Fruit fly (Drosophila melanogaster) whole organism, embryonic: ENCODE results near the gene Mtr3.

Source experiments
- Antp ChIP-seq: fragments of 200-800 bp; sonication (Bioruptor generic); optimal IDR thresholded peaks from 3 replicates; lab custom pipeline; 2016; ENCODE audit warnings: missing biosample characterization, missing genetic modification characterization
- CG10267 ChIP-seq: fragments of 200-800 bp; sonication (Bioruptor generic); optimal IDR thresholded peaks from 2 replicates; lab custom pipeline; 2018; ENCODE audit warnings: missing biosample characterization, mild to moderate bottlenecking, missing genetic modification characterization, moderate library complexity
- CG10366 ChIP-seq: fragments of 200-800 bp; sonication (Bioruptor generic); IDR thresholded peaks from 2 replicates; pipeline ENCODE4 v1.3.6; 2022; ENCODE audit warnings: missing biosample characterization, missing genetic modification characterization
- CG11695 ChIP-seq: fragments of 200-800 bp; sonication (Bioruptor generic); IDR thresholded peaks from 3 replicates; pipeline ENCODE4 v1.3.6; 2022; ENCODE audit warnings: missing biosample characterization, missing genetic modification characterization
- CG11723 ChIP-seq: fragments of 200-800 bp; sonication (Bioruptor generic); optimal IDR thresholded peaks from 2 replicates; lab custom pipeline; 2017; ENCODE audit warnings: missing biosample characterization, mild to moderate bottlenecking, missing genetic modification characterization
- CG13123 ChIP-seq: fragments of 200-800 bp; sonication (Bioruptor generic); optimal IDR thresholded peaks from 2 replicates; lab custom pipeline; 2016; ENCODE audit warnings: missing biosample characterization, missing genetic modification characterization
- CG15269 ChIP-seq: fragments of 200-800 bp; sonication (Bioruptor generic); optimal IDR thresholded peaks from 2 replicates; lab custom pipeline; 2018; ENCODE audit warnings: missing biosample characterization, mild to moderate bottlenecking, missing genetic modification characterization, moderate library complexity
- CG1602 ChIP-seq: fragments of 200-800 bp; sonication (Bioruptor generic); optimal IDR thresholded peaks from 3 replicates; lab custom pipeline; 2016; ENCODE audit warnings: missing biosample characterization, missing genetic modification characterization
- CG17612 ChIP-seq: fragments of 200-800 bp; sonication (Bioruptor generic); IDR thresholded peaks from 2 replicates; pipeline ENCODE4 v1.3.6; 2022; ENCODE audit warnings: missing biosample characterization, missing genetic modification characterization
- CG32767 ChIP-seq: fragments of 200-800 bp; sonication (Bioruptor generic); IDR thresholded peaks from 2 replicates; pipeline ENCODE4 v1.3.6; 2022; ENCODE audit warnings: missing biosample characterization, missing genetic modification characterization
- CG6683 ChIP-seq: fragments of 200-800 bp; sonication (Bioruptor generic); optimal IDR thresholded peaks from 2 replicates; lab custom pipeline; 2017; ENCODE audit warnings: missing biosample characterization, mild to moderate bottlenecking, missing genetic modification characterization, missing genetic modification reagents
- CG6765 ChIP-seq: fragments of 200-800 bp; sonication (Bioruptor generic); optimal IDR thresholded peaks from 3 replicates; lab custom pipeline; 2017; ENCODE audit warnings: missing biosample characterization, mild to moderate bottlenecking, missing genetic modification characterization
- CG6813 ChIP-seq: fragments of 200-800 bp; sonication (Bioruptor generic); optimal IDR thresholded peaks from 2 replicates; lab custom pipeline; 2017; ENCODE audit warnings: missing biosample characterization, missing genetic modification characterization, mild to moderate bottlenecking, moderate library complexity, missing genetic modification reagents
- CG7839 ChIP-seq: fragments of 200-800 bp; sonication (Bioruptor generic); optimal IDR thresholded peaks from 3 replicates; lab custom pipeline; 2018; ENCODE audit warnings: missing biosample characterization, mild to moderate bottlenecking, missing genetic modification characterization, moderate library complexity
- Doc3 ChIP-seq: fragments of 200-800 bp; sonication (Bioruptor generic); IDR thresholded peaks from 3 replicates; pipeline ENCODE4 v1.3.6; 2022; ENCODE audit warnings: missing biosample characterization, missing genetic modification characterization; ENCODE audit not compliant: partially characterized antibody
- Dp ChIP-seq: fragments of 200-800 bp; sonication (Bioruptor generic); optimal IDR thresholded peaks from 2 replicates; lab custom pipeline; 2018; ENCODE audit warnings: missing biosample characterization, mild to moderate bottlenecking, missing genetic modification characterization, moderate library complexity
- Elba2 ChIP-seq: fragments of 200-800 bp; sonication (Bioruptor generic); optimal IDR thresholded peaks from 3 replicates; lab custom pipeline; 2016; ENCODE audit warnings: missing biosample characterization, missing genetic modification characterization
- H2.0 ChIP-seq: fragments of 200-800 bp; sonication (Bioruptor generic); IDR thresholded peaks from 2 replicates; pipeline ENCODE4 v1.3.6; 2022; ENCODE audit warnings: missing biosample characterization, missing genetic modification characterization
- Hey ChIP-seq: fragments of 200-800 bp; sonication (Bioruptor generic); optimal IDR thresholded peaks from 3 replicates; lab custom pipeline; 2018; ENCODE audit warnings: missing biosample characterization, mild to moderate bottlenecking, missing genetic modification characterization
- HmgZ ChIP-seq: fragments of 200-800 bp; sonication (Bioruptor generic); optimal IDR thresholded peaks from 2 replicates; lab custom pipeline; 2018; ENCODE audit warnings: missing biosample characterization, mild to moderate bottlenecking, missing genetic modification characterization
- Hr51 ChIP-seq, 2 experiments: fragments of 200-800 bp; sonication (Bioruptor generic); optimal IDR thresholded peaks; 2 replicates in 1 of 2; 3 replicates in 1 of 2; lab custom pipeline; 2016 to 2018; ENCODE audit warnings: missing biosample characterization in 2 of 2, missing genetic modification characterization in 2 of 2, mild to moderate bottlenecking in 1 of 2, moderate library complexity in 1 of 2
- Lpt ChIP-seq: fragments of >200 bp; optimal IDR thresholded peaks from 2 replicates; lab custom pipeline; 2018; ENCODE audit warnings: missing biosample characterization, missing genetic modification characterization
- Myb ChIP-seq: fragments of 200-800 bp; sonication (Bioruptor generic); optimal IDR thresholded peaks from 2 replicates; lab custom pipeline; 2016; ENCODE audit warnings: missing biosample characterization, missing genetic modification characterization
- Neu2 ChIP-seq: fragments of 200-800 bp; sonication (Bioruptor generic); optimal IDR thresholded peaks from 3 replicates; lab custom pipeline; 2016; ENCODE audit warnings: missing biosample characterization, missing genetic modification characterization, borderline replicate concordance
- PHDP ChIP-seq: fragments of 200-800 bp; sonication (Bioruptor generic); optimal IDR thresholded peaks from 3 replicates; lab custom pipeline; 2018; ENCODE audit warnings: missing biosample characterization, mild to moderate bottlenecking, missing genetic modification characterization, moderate library complexity
- Ssrp ChIP-seq: fragments of 200-800 bp; sonication (Bioruptor generic); optimal IDR thresholded peaks from 2 replicates; lab custom pipeline; 2018; ENCODE audit warnings: missing biosample characterization, mild to moderate bottlenecking, missing genetic modification characterization, moderate library complexity
- TFAM ChIP-seq: fragments of 200-800 bp; sonication (Bioruptor generic); optimal IDR thresholded peaks from 2 replicates; lab custom pipeline; 2017; ENCODE audit warnings: missing biosample characterization, missing genetic modification characterization, inconsistent platforms
- Vsx1 ChIP-seq: fragments of 200-800 bp; sonication (Bioruptor generic); optimal IDR thresholded peaks from 2 replicates; lab custom pipeline; 2017; ENCODE audit warnings: missing biosample characterization, mild to moderate bottlenecking, missing genetic modification characterization, missing genetic modification reagents
- bbx ChIP-seq: fragments of 200-800 bp; sonication (Bioruptor generic); IDR thresholded peaks from 2 replicates; pipeline ENCODE4 v1.3.6; 2022; ENCODE audit warnings: missing biosample characterization, missing genetic modification characterization; ENCODE audit not compliant: partially characterized antibody
- btn ChIP-seq: fragments of 200-800 bp; sonication (Bioruptor generic); optimal IDR thresholded peaks from 2 replicates; lab custom pipeline; 2016; ENCODE audit warnings: missing biosample characterization, missing genetic modification characterization
- cad ChIP-seq: fragments of >200 bp; optimal IDR thresholded peaks from 2 replicates; lab custom pipeline; 2017; ENCODE audit warnings: missing biosample characterization, missing genetic modification characterization
- chm ChIP-seq: fragments of 200-800 bp; sonication (Bioruptor generic); IDR thresholded peaks from 2 replicates; pipeline ENCODE4 v1.3.6; 2022; ENCODE audit warnings: missing biosample characterization, missing genetic modification characterization
- corto ChIP-seq: fragments of 200-800 bp; sonication (Bioruptor generic); optimal IDR thresholded peaks from 2 replicates; lab custom pipeline; 2016; ENCODE audit warnings: missing biosample characterization, mild to moderate bottlenecking, missing genetic modification characterization, moderate library complexity
- crol ChIP-seq: fragments of 200-800 bp; sonication (Bioruptor generic); IDR thresholded peaks from 2 replicates; pipeline ENCODE4 v1.3.6; 2022; ENCODE audit warnings: missing biosample characterization, missing genetic modification characterization
- h ChIP-seq: fragments of >200 bp; optimal IDR thresholded peaks from 2 replicates; lab custom pipeline; 2017
- her ChIP-seq: fragments of 200-800 bp; sonication (Bioruptor generic); optimal IDR thresholded peaks from 2 replicates; lab custom pipeline; 2016; ENCODE audit warnings: missing biosample characterization, missing genetic modification characterization
- jing ChIP-seq: fragments of 200-800 bp; sonication (Bioruptor generic); optimal IDR thresholded peaks from 2 replicates; lab custom pipeline; 2018; ENCODE audit warnings: missing biosample characterization, mild to moderate bottlenecking, missing genetic modification characterization
- pb ChIP-seq: fragments of 200-800 bp; sonication (Bioruptor generic); optimal IDR thresholded peaks from 3 replicates; lab custom pipeline; 2016; ENCODE audit warnings: missing biosample characterization, missing genetic modification characterization
- pho ChIP-seq: fragments of 200-800 bp; sonication (Bioruptor generic); optimal IDR thresholded peaks from 2 replicates; lab custom pipeline; 2016; ENCODE audit warnings: missing biosample characterization, missing genetic modification characterization
- salm ChIP-seq: fragments of 200-800 bp; sonication (Bioruptor generic); optimal IDR thresholded peaks from 2 replicates; lab custom pipeline; 2018; ENCODE audit warnings: missing biosample characterization, mild to moderate bottlenecking, missing genetic modification characterization
- seq ChIP-seq: fragments of 200-800 bp; sonication (Bioruptor generic); IDR thresholded peaks from 2 replicates; pipeline ENCODE4 v1.3.6; 2022; ENCODE audit warnings: missing biosample characterization, missing genetic modification characterization
- so ChIP-seq: fragments of 200-800 bp; sonication (Bioruptor generic); IDR thresholded peaks from 3 replicates; pipeline ENCODE4 v1.3.6; 2022; ENCODE audit warnings: missing biosample characterization, missing genetic modification characterization
- stc ChIP-seq: fragments of 200-800 bp; sonication (Bioruptor generic); IDR thresholded peaks from 2 replicates; pipeline ENCODE4 v1.3.6; 2022; ENCODE audit warnings: missing biosample characterization, missing genetic modification characterization
- tna ChIP-seq: fragments of 200-800 bp; sonication (Bioruptor generic); IDR thresholded peaks from 2 replicates; pipeline ENCODE4 v1.3.6; 2022; ENCODE audit warnings: missing biosample characterization, missing genetic modification characterization; ENCODE audit not compliant: partially characterized antibody
- twi ChIP-seq: fragments of 200-800 bp; optimal IDR thresholded peaks from 2 replicates; lab custom pipeline; 2019; ENCODE audit warnings: missing biosample characterization, mild to moderate bottlenecking, missing genetic modification characterization, moderate library complexity
- unpg ChIP-seq: fragments of 200-800 bp; sonication (Bioruptor generic); optimal IDR thresholded peaks from 3 replicates; lab custom pipeline; 2018; ENCODE audit warnings: missing biosample characterization, mild to moderate bottlenecking, missing genetic modification characterization, moderate library complexity
- vvl ChIP-seq: fragments of 200-800 bp; sonication (Bioruptor generic); IDR thresholded peaks from 2 replicates; pipeline ENCODE4 v1.3.6; 2022; ENCODE audit warnings: missing biosample characterization, missing genetic modification characterization
- zfh1 ChIP-seq: fragments of 200-800 bp; sonication (Bioruptor generic); IDR thresholded peaks from 3 replicates; pipeline ENCODE4 v1.3.6; 2022; ENCODE audit warnings: missing biosample characterization, missing genetic modification characterization

Gene Mtr3

dm6 chr3L:19900184-19901089 lies 13.1 kb downstream of the Mtr3 start (continued):
- TF ChIP-seq CG11695 (GFP tag; lab: Robert Waterston, UW) (0 out of 3 replicates have a peak, but pooled peaks have one; percentile 27), her (no peak), pho (GFP tag; lab: Kevin White, UChicago) (peak; percentile 2), Lpt (GFP tag; lab: Kevin White, UChicago) (no peak), CG10366 (GFP tag; lab: Robert Waterston, UW) (no peak), Antp (GFP tag; lab: Kevin White, UChicago) (no peak), Neu2 (no peak), Dp (no peak), CG6683 (no peak), Elba2 (GFP tag; lab: Kevin White, UChicago) (no peak)
- TF ChIP-seq, all 482 proteins: peak for 30

dm6 chr3L:19899308-19899927 lies 14.1 kb downstream of the Mtr3 start:
- TF ChIP-seq crol (no peak), H2.0 (GFP tag; lab: Robert Waterston, UW) (no peak), HmgZ (tag; lab: Kevin White, UChicago) (peak; percentile 2), CG11723 (GFP tag; lab: Kevin White, UChicago) (no peak), TFAM (no peak), Vsx1 (GFP tag; lab: Kevin White, UChicago) (no peak), jing (no peak), seq (GFP tag; lab: Robert Waterston, UW) (no peak), vvl (no peak), CG10366 (GFP tag; lab: Robert Waterston, UW) (no peak), pb (GFP tag; lab: Kevin White, UChicago) (no peak), so (GFP tag; lab: Robert Waterston, UW) (no peak), unpg (GFP tag; lab: Kevin White, UChicago) (no peak), Hey (tag; lab: Kevin White, UChicago) (no peak), btn (GFP tag; lab: Kevin White, UChicago) (no peak), zfh1 (0 out of 3 replicates have a peak, but pooled peaks have one; percentile 36), Myb (GFP tag; lab: Kevin White, UChicago) (no peak), CG15269 (tag; lab: Kevin White, UChicago) (no peak), stc (no peak), tna (GFP tag; lab: Robert Waterston, UW) (no peak), CG32767 (GFP tag; lab: Robert Waterston, UW) (peak; percentile 81; the same call in 1 of the 2 replicates), twi (peak; percentile 89), PHDP (tag; lab: Kevin White, UChicago) (no peak), chm (no peak), corto (no peak), CG17612 (GFP tag; lab: Robert Waterston, UW) (no peak), CG6813 (no peak), CG10267 (tag; lab: Kevin White, UChicago) (no peak), cad (no peak), CG6765 (GFP tag; lab: Kevin White, UChicago) (no peak), bbx (GFP tag; lab: Robert Waterston, UW) (peak; percentile 61; the same call in 1 of the 2 replicates), Hr51 (GFP tag; optimal IDR thresholded peaks at IDR 0.05; lab: Kevin White, UChicago) (no peak), salm (tag; lab: Kevin White, UChicago) (no peak), h (lab: Kevin White, UChicago) (no peak), Ssrp (tag; lab: Kevin White, UChicago) (no peak), CG7839 (tag; lab: Kevin White, UChicago) (no peak), CG13123 (no peak), CG1602 (GFP tag; lab: Kevin White, UChicago) (no peak), Doc3 (no peak)
